Fruit fly (Drosophila melanogaster) whole organism, prepupa: ENCODE results near the gene CG46458.

Experiments
- CG10669 ChIP-seq: fragments of 200-800 bp; sonication (Bioruptor generic); optimal IDR thresholded peaks from 3 replicates; lab custom pipeline; 2018; ENCODE audit warnings: missing biosample characterization, mild to moderate bottlenecking, missing genetic modification characterization, moderate library complexity
- CG11294 ChIP-seq: fragments of 200-800 bp; sonication (Bioruptor generic); IDR thresholded peaks from 2 replicates; pipeline ENCODE4 v1.3.6; 2022; ENCODE audit warnings: missing biosample characterization, missing genetic modification characterization
- CG15336 ChIP-seq: fragments of 200-800 bp; sonication (Bioruptor generic); IDR thresholded peaks from 2 replicates; pipeline ENCODE4 v1.3.6; 2022; ENCODE audit warnings: missing biosample characterization, missing genetic modification characterization
- CG1621 ChIP-seq: fragments of 200-800 bp; sonication (Bioruptor generic); optimal IDR thresholded peaks from 3 replicates; lab custom pipeline; 2018; ENCODE audit warnings: missing biosample characterization, mild to moderate bottlenecking, missing genetic modification characterization
- CG16779 ChIP-seq: fragments of 200-800 bp; sonication (Bioruptor generic); optimal IDR thresholded peaks from 3 replicates; lab custom pipeline; 2017; ENCODE audit warnings: missing biosample characterization, mild to moderate bottlenecking, missing genetic modification characterization
- CG4318 ChIP-seq: fragments of 200-800 bp; sonication (Bioruptor generic); optimal IDR thresholded peaks from 3 replicates; lab custom pipeline; 2017; ENCODE audit warnings: missing biosample characterization, mild to moderate bottlenecking, missing genetic modification characterization
- CG7368 ChIP-seq: fragments of 200-800 bp; sonication (Bioruptor generic); optimal IDR thresholded peaks from 3 replicates; lab custom pipeline; 2016; ENCODE audit warnings: missing biosample characterization, missing genetic modification characterization
- CG8319 ChIP-seq: fragments of 200-800 bp; sonication (Bioruptor generic); optimal IDR thresholded peaks from 3 replicates; lab custom pipeline; 2016; ENCODE audit warnings: missing biosample characterization, missing genetic modification characterization
- Hr4 ChIP-seq: fragments of 200-800 bp; sonication (Bioruptor generic); optimal IDR thresholded peaks from 3 replicates; lab custom pipeline; 2016; ENCODE audit warnings: missing biosample characterization, missing genetic modification characterization
- achi ChIP-seq: fragments of 200-800 bp; sonication (Bioruptor generic); optimal IDR thresholded peaks from 3 replicates; lab custom pipeline; 2016; ENCODE audit warnings: missing biosample characterization, missing genetic modification characterization
- fkh ChIP-seq: fragments of 200-800 bp; sonication (Bioruptor generic); optimal IDR thresholded peaks from 3 replicates; lab custom pipeline; 2017; ENCODE audit warnings: missing biosample characterization, mild to moderate bottlenecking, missing genetic modification characterization, moderate library complexity
- lz ChIP-seq: fragments of 200-800 bp; sonication (Bioruptor generic); optimal IDR thresholded peaks from 3 replicates; lab custom pipeline; 2016; ENCODE audit warnings: missing biosample characterization, missing genetic modification characterization
- pdm3 ChIP-seq: fragments of 200-800 bp; sonication (Bioruptor generic); optimal IDR thresholded peaks from 3 replicates; lab custom pipeline; 2016; ENCODE audit warnings: missing biosample characterization, missing genetic modification characterization

dm6 chr3R:6937731-6938130, 20.4 kb downstream of the CG46458 start:
- no peak for TF ChIP-seq CG10669
- no peak for TF ChIP-seq CG7368 (GFP tag; lab: Kevin White, UChicago)
- no peak for TF ChIP-seq CG11294
- no peak for TF ChIP-seq CG15336 (GFP tag; lab: Robert Waterston, UW)
- no peak for TF ChIP-seq achi (GFP tag; lab: Kevin White, UChicago)
- no peak for TF ChIP-seq CG1621 (tag; lab: Kevin White, UChicago)
- no peak for TF ChIP-seq CG16779
- TF ChIP-seq CG4318 (GFP tag; lab: Kevin White, UChicago): no peak
- TF ChIP-seq Hr4: no peak
- no peak for TF ChIP-seq pdm3
- TF ChIP-seq lz (GFP tag; lab: Kevin White, UChicago): no peak
- no peak for TF ChIP-seq CG8319
- no peak for TF ChIP-seq fkh (GFP tag; lab: Kevin White, UChicago)
